Fruit fly (Drosophila melanogaster) whole organism, embryonic: ENCODE data around the gene eco.
A peak's percentile ranks its signal among the peaks of the same experiment; 100 is the strongest.

Experiments
- Asciz ChIP-seq: fragments of 200-800 bp; sonication (Bioruptor generic); optimal IDR thresholded peaks from 2 replicates; lab custom pipeline; 2017; ENCODE audit warnings: missing biosample characterization, mild to moderate bottlenecking, missing genetic modification characterization, missing genetic modification reagents
- Atf6 ChIP-seq: fragments of 200-800 bp; sonication (Bioruptor generic); IDR thresholded peaks from 2 replicates; pipeline ENCODE4 v1.3.6; 2022; ENCODE audit warnings: missing biosample characterization, missing genetic modification characterization
- BEAF-32 ChIP-seq: fragments of 200-800 bp; sonication (Bioruptor generic); optimal IDR thresholded peaks from 3 replicates; lab custom pipeline; 2017; ENCODE audit warnings: missing biosample characterization, missing genetic modification characterization, mild to moderate bottlenecking, moderate library complexity, missing genetic modification reagents
- Blimp-1 ChIP-seq: fragments of 200-800 bp; sonication (Bioruptor generic); optimal IDR thresholded peaks from 3 replicates; lab custom pipeline; 2018; ENCODE audit warnings: missing biosample characterization, missing genetic modification characterization, mild to moderate bottlenecking, moderate library complexity, missing genetic modification reagents
- CG10147 ChIP-seq: fragments of 200-800 bp; sonication (Bioruptor generic); optimal IDR thresholded peaks from 2 replicates; lab custom pipeline; 2019; ENCODE audit warnings: missing biosample characterization, mild to moderate bottlenecking, missing genetic modification characterization, moderate library complexity
- CG11504 ChIP-seq: fragments of 200-800 bp; sonication (Bioruptor generic); optimal IDR thresholded peaks from 3 replicates; lab custom pipeline; 2019; ENCODE audit warnings: missing biosample characterization, mild to moderate bottlenecking, missing genetic modification characterization, moderate library complexity
- CG13287 ChIP-seq: fragments of 200-800 bp; sonication (Bioruptor generic); IDR thresholded peaks from 2 replicates; pipeline ENCODE4 v1.3.6; 2022; ENCODE audit warnings: missing biosample characterization, missing genetic modification characterization; ENCODE audit not compliant: partially characterized antibody
- CG14441 ChIP-seq: fragments of 200-800 bp; sonication (Bioruptor generic); IDR thresholded peaks from 2 replicates; pipeline ENCODE4 v1.3.6; 2022; ENCODE audit warnings: missing biosample characterization, missing genetic modification characterization
- CG16779 ChIP-seq: fragments of 200-800 bp; sonication (Bioruptor generic); IDR thresholded peaks from 2 replicates; pipeline ENCODE4 v1.3.6; 2022; ENCODE audit warnings: missing biosample characterization, missing genetic modification characterization
- CG2120 ChIP-seq: fragments of 200-800 bp; sonication (Bioruptor generic); optimal IDR thresholded peaks from 3 replicates; lab custom pipeline; 2016; ENCODE audit warnings: missing biosample characterization, missing genetic modification characterization
- CG2678 ChIP-seq: fragments of 200-800 bp; sonication (Bioruptor generic); optimal IDR thresholded peaks from 3 replicates; lab custom pipeline; 2019; ENCODE audit warnings: missing biosample characterization, mild to moderate bottlenecking, missing genetic modification characterization, moderate library complexity
- CG2875 ChIP-seq: fragments of 200-800 bp; sonication (Bioruptor generic); optimal IDR thresholded peaks from 2 replicates; lab custom pipeline; 2017; ENCODE audit warnings: missing biosample characterization, mild to moderate bottlenecking, missing genetic modification characterization, missing genetic modification reagents
- CG30431 ChIP-seq: fragments of 200-800 bp; sonication (Bioruptor generic); optimal IDR thresholded peaks from 2 replicates; lab custom pipeline; 2017; ENCODE audit warnings: missing biosample characterization, missing genetic modification characterization
- CG31388 ChIP-seq: fragments of 200-800 bp; sonication (Bioruptor generic); optimal IDR thresholded peaks from 2 replicates; lab custom pipeline; 2016; ENCODE audit warnings: missing biosample characterization, missing genetic modification characterization
- CG32772 ChIP-seq: fragments of 200-800 bp; sonication (Bioruptor generic); IDR thresholded peaks from 2 replicates; pipeline ENCODE4 v1.3.6; 2022; ENCODE audit warnings: missing biosample characterization, missing genetic modification characterization
- CG34422 ChIP-seq: fragments of 200-800 bp; sonication (Bioruptor generic); IDR thresholded peaks from 3 replicates; pipeline ENCODE4 v1.3.6; 2022; ENCODE audit warnings: missing biosample characterization, missing genetic modification characterization
- CG3838 ChIP-seq: fragments of 200-800 bp; sonication (Bioruptor generic); optimal IDR thresholded peaks from 3 replicates; lab custom pipeline; 2016; ENCODE audit warnings: missing biosample characterization, missing genetic modification characterization
- CG42726 ChIP-seq: fragments of 200-800 bp; sonication (Bioruptor generic); IDR thresholded peaks from 2 replicates; pipeline ENCODE4 v1.3.6; 2022; ENCODE audit warnings: missing biosample characterization, missing genetic modification characterization; ENCODE audit not compliant: partially characterized antibody
- CG4282 ChIP-seq: fragments of 200-800 bp; sonication (Bioruptor generic); optimal IDR thresholded peaks from 2 replicates; lab custom pipeline; 2016; ENCODE audit warnings: missing biosample characterization, missing genetic modification characterization
- CG4707 ChIP-seq: fragments of 200-800 bp; sonication (Bioruptor generic); optimal IDR thresholded peaks from 2 replicates; lab custom pipeline; 2018; ENCODE audit warnings: missing biosample characterization, mild to moderate bottlenecking, missing genetic modification characterization, moderate library complexity
- CG7928 ChIP-seq: fragments of 200-800 bp; sonication (Bioruptor generic); optimal IDR thresholded peaks from 2 replicates; lab custom pipeline; 2017; ENCODE audit warnings: missing biosample characterization, mild to moderate bottlenecking, missing genetic modification characterization
- CG8765 ChIP-seq: fragments of 200-800 bp; sonication (Bioruptor generic); IDR thresholded peaks from 2 replicates; pipeline ENCODE4 v1.3.6; 2022; ENCODE audit warnings: missing biosample characterization, missing genetic modification characterization
- CG8924 ChIP-seq: fragments of 200-800 bp; optimal IDR thresholded peaks from 3 replicates; lab custom pipeline; 2019; ENCODE audit warnings: missing biosample characterization, mild to moderate bottlenecking, missing genetic modification characterization, moderate library complexity
- Dll ChIP-seq: fragments of 200-800 bp; sonication (Bioruptor generic); IDR thresholded peaks from 4 replicates; pipeline ENCODE4 v1.3.6; 2022; ENCODE audit warnings: missing biosample characterization, missing genetic modification characterization; ENCODE audit not compliant: partially characterized antibody
- MBD-R2 ChIP-seq: fragments of 200-800 bp; sonication (Bioruptor generic); IDR thresholded peaks from 2 replicates; pipeline ENCODE4 v1.3.6; 2022; ENCODE audit warnings: missing biosample characterization, missing genetic modification characterization
- Mes4 ChIP-seq: fragments of 200-800 bp; sonication (Bioruptor generic); optimal IDR thresholded peaks from 2 replicates; lab custom pipeline; 2016; ENCODE audit warnings: missing biosample characterization, missing genetic modification characterization
- NK7.1 ChIP-seq: fragments of 200-800 bp; sonication (Bioruptor generic); optimal IDR thresholded peaks from 3 replicates; lab custom pipeline; 2016; ENCODE audit warnings: missing biosample characterization, missing genetic modification characterization
- Optix ChIP-seq: fragments of 200-800 bp; sonication (Bioruptor generic); IDR thresholded peaks from 3 replicates; pipeline ENCODE4 v1.3.6; 2022; ENCODE audit warnings: missing biosample characterization, missing genetic modification characterization
- Sry-δ ChIP-seq: fragments of 200-800 bp; sonication (Bioruptor generic); optimal IDR thresholded peaks from 2 replicates; lab custom pipeline; 2016; ENCODE audit warnings: missing biosample characterization, missing genetic modification characterization
- abd-A ChIP-seq: fragments of 200-800 bp; sonication (Bioruptor generic); optimal IDR thresholded peaks from 3 replicates; lab custom pipeline; 2019; ENCODE audit warnings: missing biosample characterization, mild to moderate bottlenecking, missing genetic modification characterization, moderate library complexity
- amos ChIP-seq: fragments of 200-800 bp; sonication (Bioruptor generic); IDR thresholded peaks from 2 replicates; pipeline ENCODE4 v1.3.6; 2022; ENCODE audit warnings: missing biosample characterization, missing genetic modification characterization; ENCODE audit not compliant: partially characterized antibody
- ara ChIP-seq: fragments of 200-800 bp; sonication (Bioruptor generic); IDR thresholded peaks from 2 replicates; pipeline ENCODE4 v1.3.6; 2022; ENCODE audit warnings: missing biosample characterization, missing genetic modification characterization
- ash1 ChIP-seq: fragments of 200-800 bp; sonication (Bioruptor generic); optimal IDR thresholded peaks from 2 replicates; lab custom pipeline; 2018; ENCODE audit warnings: missing biosample characterization, mild to moderate bottlenecking, missing genetic modification characterization
- bcd ChIP-seq: fragments of 200-800 bp; sonication (Bioruptor generic); optimal IDR thresholded peaks from 2 replicates; lab custom pipeline; 2017; ENCODE audit warnings: missing biosample characterization, mild to moderate bottlenecking, missing genetic modification characterization
- cato ChIP-seq: fragments of 200-800 bp; sonication (Bioruptor generic); optimal IDR thresholded peaks from 2 replicates; lab custom pipeline; 2016; ENCODE audit warnings: missing biosample characterization, missing genetic modification characterization, borderline replicate concordance
- croc ChIP-seq: fragments of 200-800 bp; sonication (Bioruptor generic); conservative IDR thresholded peaks from 3 replicates; pipeline ENCODE4 v1.3.6; 2022; ENCODE audit warnings: missing biosample characterization, missing genetic modification characterization
- fru ChIP-seq: fragments of >200 bp; optimal IDR thresholded peaks from 2 replicates; lab custom pipeline; 2017
- grn ChIP-seq: fragments of 200-800 bp; sonication (Bioruptor generic); optimal IDR thresholded peaks from 3 replicates; lab custom pipeline; 2017; ENCODE audit warnings: missing biosample characterization, missing genetic modification characterization
- kni ChIP-seq: fragments of 200-800 bp; sonication (Bioruptor generic); optimal IDR thresholded peaks from 3 replicates; lab custom pipeline; 2017; ENCODE audit warnings: mild to moderate bottlenecking, missing biosample characterization, missing genetic modification reagents, missing genetic modification characterization
- lilli ChIP-seq: fragments of 200-800 bp; sonication (Bioruptor generic); optimal IDR thresholded peaks from 3 replicates; lab custom pipeline; 2016; ENCODE audit warnings: missing biosample characterization, missing genetic modification characterization
- odd ChIP-seq: fragments of 200-800 bp; sonication (Bioruptor generic); optimal IDR thresholded peaks from 2 replicates; lab custom pipeline; 2017; ENCODE audit warnings: missing biosample characterization, mild to moderate bottlenecking, missing genetic modification characterization
- onecut ChIP-seq: fragments of 200-800 bp; sonication (Bioruptor generic); IDR thresholded peaks from 2 replicates; pipeline ENCODE4 v1.3.6; 2022; ENCODE audit warnings: missing biosample characterization, missing genetic modification characterization
- pnt ChIP-seq: fragments of 200-800 bp; sonication (Bioruptor generic); optimal IDR thresholded peaks from 3 replicates; lab custom pipeline; 2016; ENCODE audit warnings: missing biosample characterization, missing genetic modification characterization
- pros ChIP-seq: fragments of 200-800 bp; sonication (Bioruptor generic); optimal IDR thresholded peaks from 3 replicates; lab custom pipeline; 2019; ENCODE audit warnings: missing biosample characterization, mild to moderate bottlenecking, missing genetic modification characterization, moderate library complexity
- ro ChIP-seq: fragments of 200-800 bp; sonication (Bioruptor generic); IDR thresholded peaks from 2 replicates; pipeline ENCODE4 v1.3.6; 2022; ENCODE audit warnings: missing biosample characterization, missing genetic modification characterization
- sim ChIP-seq: fragments of 200-800 bp; sonication (Bioruptor generic); IDR thresholded peaks from 2 replicates; pipeline ENCODE4 v1.3.6; 2022; ENCODE audit warnings: missing biosample characterization, missing genetic modification characterization
- slbo ChIP-seq: fragments of 200-800 bp; sonication (Bioruptor generic); IDR thresholded peaks from 2 replicates; pipeline ENCODE4 v1.3.6; 2022; ENCODE audit warnings: missing biosample characterization, missing genetic modification characterization
- so ChIP-seq: fragments of 200-800 bp; sonication (Bioruptor generic); IDR thresholded peaks from 3 replicates; pipeline ENCODE4 v1.3.6; 2022; ENCODE audit warnings: missing biosample characterization, missing genetic modification characterization
- vvl ChIP-seq: fragments of 200-800 bp; sonication (Bioruptor generic); IDR thresholded peaks from 2 replicates; pipeline ENCODE4 v1.3.6; 2022; ENCODE audit warnings: missing biosample characterization, missing genetic modification characterization
- zen ChIP-seq: fragments of 200-800 bp; sonication (Bioruptor generic); optimal IDR thresholded peaks from 3 replicates; lab custom pipeline; 2018; ENCODE audit warnings: missing biosample characterization, mild to moderate bottlenecking, missing genetic modification characterization, moderate library complexity
- zen2 ChIP-seq: fragments of 200-800 bp; sonication (Bioruptor generic); IDR thresholded peaks from 3 replicates; pipeline ENCODE4 v1.3.6; 2022; ENCODE audit warnings: missing biosample characterization, missing genetic modification characterization; ENCODE audit not compliant: partially characterized antibody

Gene eco

DNA sequence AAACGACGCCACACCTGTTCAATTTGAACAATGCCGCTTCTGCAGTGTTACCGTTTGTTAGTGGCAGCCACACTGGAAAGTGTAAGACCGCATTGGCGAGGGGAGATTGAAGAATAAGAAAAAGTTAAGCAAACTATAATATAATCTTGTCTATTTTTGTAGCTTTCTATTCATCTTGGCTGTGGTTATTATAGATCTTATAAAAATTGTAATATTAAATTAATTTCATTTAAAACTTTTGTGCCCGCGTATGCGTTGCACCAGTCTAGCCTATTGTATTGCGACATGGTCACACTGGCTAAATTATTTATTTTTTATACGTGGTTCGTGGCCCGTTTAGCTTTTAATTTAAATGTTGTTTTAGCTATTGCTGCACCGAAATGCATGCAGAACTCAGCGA lies 15.8 kb downstream of the eco start, which contains the start of the genes RhoGEF4 and Rint1 (continued):
- TF ChIP-seq onecut (no peak), CG8924 (tag; lab: Kevin White, UChicago) (peak; percentile 65), croc (GFP tag; lab: Robert Waterston, UW) (peak; percentile 47; the same call in 1 of the 3 replicates), pros (GFP tag; lab: Kevin White, UChicago) (no peak), CG42726 (0 out of 2 replicates have a peak, but pooled peaks have one; percentile 58), CG4282 (GFP tag; lab: Kevin White, UChicago) (no peak), grn (GFP tag; lab: Kevin White, UChicago) (no peak), Atf6 (GFP tag; lab: Robert Waterston, UW) (0 out of 2 replicates have a peak, but pooled peaks have one; percentile 62), Optix (GFP tag; lab: Robert Waterston, UW) (peak; percentile 73; the same call in 2 of the 3 replicates), CG30431 (GFP tag; lab: Kevin White, UChicago) (peak; percentile 61), kni (GFP tag; lab: Kevin White, UChicago) (no peak), CG2875 (GFP tag; lab: Kevin White, UChicago) (no peak), Sry-δ (peak; percentile 18), zen2 (no peak), zen (tag; lab: Kevin White, UChicago) (peak; percentile 73), CG11504 (tag; lab: Kevin White, UChicago) (no peak), BEAF-32 (GFP tag; lab: Kevin White, UChicago) (peak; percentile 45), Mes4 (peak; percentile 8), Blimp-1 (peak; percentile 52), CG10147 (GFP tag; lab: Kevin White, UChicago) (peak; percentile 74), CG3838 (GFP tag; lab: Kevin White, UChicago) (peak; percentile 16), odd (GFP tag; lab: Kevin White, UChicago) (no peak), CG16779 (GFP tag; lab: Robert Waterston, UW) (no peak), CG7928 (peak; percentile 43), CG34422 (peak; percentile 76; the same call in 2 of the 3 replicates), CG2120 (peak; percentile 80), CG4707 (no peak), CG14441 (GFP tag; lab: Robert Waterston, UW) (peak; percentile 79), CG31388 (GFP tag; lab: Kevin White, UChicago) (peak; percentile 28), amos (GFP tag; lab: Robert Waterston, UW) (peak; percentile 26; the same call in 1 of the 2 replicates), ro (peak; percentile 34; the same call in 1 of the 2 replicates), NK7.1 (no peak), ara (peak; percentile 73), CG8765 (GFP tag; lab: Robert Waterston, UW) (no peak), slbo (peak; percentile 92), sim (no peak), fru (lab: Kevin White, UChicago) (no peak), CG2678 (no peak), MBD-R2 (GFP tag; lab: Robert Waterston, UW) (peak; percentile 97), lilli (peak; percentile 82), CG13287 (GFP tag; lab: Robert Waterston, UW) (peak; percentile 55; the same call in 1 of the 2 replicates), vvl (peak; percentile 82), so (GFP tag; lab: Robert Waterston, UW) (no peak), pnt (peak; percentile 17), CG32772 (GFP tag; lab: Robert Waterston, UW) (peak; percentile 73), cato (GFP tag; lab: Kevin White, UChicago) (peak; percentile 36), ash1 (no peak), Asciz (GFP tag; lab: Kevin White, UChicago) (no peak), Dll (no peak), bcd (GFP tag; lab: Kevin White, UChicago) (peak; percentile 54), abd-A (tag; lab: Kevin White, UChicago) (no peak)
